Worm (Caenorhabditis elegans) whole organism, midembryonic: Measurements from ENCODE around the gene sgn-1.

ENCODE experiments used
- flt-1 ChIP-seq: fragments of 200-800 bp; sonication (Bioruptor generic); IDR thresholded peaks from 2 replicates; pipeline ENCODE4 v1.3.6; 2022; ENCODE audit warnings: missing genetic modification characterization, missing compliant biosample characterization
- ztf-29 ChIP-seq: fragments of 200-800 bp; sonication (Bioruptor generic); IDR thresholded peaks from 2 replicates; pipeline ENCODE4 v1.3.6; 2022; ENCODE audit warnings: missing genetic modification reagents, missing genetic modification characterization, missing compliant biosample characterization

DNA sequence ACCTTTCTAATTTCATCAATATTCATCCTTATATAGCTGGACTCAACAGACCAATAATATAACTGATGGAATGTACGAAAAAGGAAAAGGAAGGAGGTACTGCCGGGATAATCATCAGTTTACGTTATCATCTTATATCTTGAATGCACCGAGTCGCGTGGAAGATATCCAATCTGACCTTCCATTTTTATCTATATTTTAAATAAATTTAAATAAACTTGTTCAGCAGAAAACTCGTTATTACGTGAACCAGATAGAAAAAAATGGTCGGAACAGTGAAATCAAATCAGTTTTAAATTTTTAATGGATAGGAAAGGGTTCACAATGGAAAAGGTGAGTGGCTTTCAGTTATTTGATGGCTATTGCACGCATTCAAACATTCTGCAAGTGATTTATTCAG, 16.6 kb downstream of the sgn-1 start, which contains the start of gene pah-1:
- TF ChIP-seq ztf-29 = no peak
- TF ChIP-seq flt-1 = no peak
